Fruit fly (Drosophila melanogaster) whole organism, larva: Measurements from ENCODE around the gene nAChRbeta3.

Source experiments
- noc ChIP-seq: fragments of 200-800 bp; sonication (Bioruptor generic); optimal IDR thresholded peaks from 3 replicates; lab custom pipeline; 2019; ENCODE audit warnings: missing biosample characterization, mild to moderate bottlenecking, missing genetic modification characterization, moderate library complexity

The nAChRbeta3 gene

DNA sequence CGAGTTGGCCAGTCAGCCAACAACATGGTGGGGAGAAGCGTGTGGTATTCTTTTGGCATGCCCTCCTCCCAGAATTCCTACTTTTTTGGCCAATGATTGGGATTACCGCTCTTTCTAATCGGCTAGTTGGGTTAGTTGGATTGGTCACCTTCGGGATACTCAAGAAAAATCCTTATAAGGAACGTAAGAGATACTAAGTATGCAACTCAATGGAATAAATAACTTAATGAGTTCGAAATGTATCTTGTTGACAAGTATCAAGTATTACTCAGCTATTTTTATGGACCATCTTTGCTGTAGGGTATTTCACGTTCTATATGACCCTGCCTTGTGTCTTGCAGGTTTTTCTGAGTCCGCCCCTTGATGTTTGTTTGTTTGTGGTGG is 18.0 kb upstream of the nAChRbeta3 start:
- no peak for TF ChIP-seq noc (tag; lab: Kevin White, UChicago)

dm6 chr2L:527689-528088 is 17.2 kb upstream of the nAChRbeta3 start:
- no peak for TF ChIP-seq noc (tag; lab: Kevin White, UChicago)

DNA sequence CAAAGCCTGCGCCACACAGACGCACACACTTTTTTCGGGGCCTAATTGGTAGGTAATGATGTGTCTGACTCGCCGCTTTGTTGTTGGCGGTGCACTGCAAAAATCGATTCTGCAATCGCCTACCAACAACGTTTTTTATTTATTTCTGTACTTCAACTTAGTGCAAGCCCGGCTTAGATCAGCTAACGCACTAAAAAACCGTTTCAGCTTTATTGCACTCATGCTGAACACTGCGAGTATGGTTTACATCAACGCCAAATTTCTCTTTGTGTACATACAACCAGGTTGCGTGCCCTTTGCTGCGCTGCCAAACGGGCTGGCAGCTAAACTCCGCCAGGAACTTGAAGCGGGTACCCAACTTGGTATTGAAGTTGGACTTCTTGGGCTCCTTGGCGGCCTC is 14.7 kb upstream of the nAChRbeta3 start:
- TF ChIP-seq noc (tag; lab: Kevin White, UChicago) = no peak

DNA sequence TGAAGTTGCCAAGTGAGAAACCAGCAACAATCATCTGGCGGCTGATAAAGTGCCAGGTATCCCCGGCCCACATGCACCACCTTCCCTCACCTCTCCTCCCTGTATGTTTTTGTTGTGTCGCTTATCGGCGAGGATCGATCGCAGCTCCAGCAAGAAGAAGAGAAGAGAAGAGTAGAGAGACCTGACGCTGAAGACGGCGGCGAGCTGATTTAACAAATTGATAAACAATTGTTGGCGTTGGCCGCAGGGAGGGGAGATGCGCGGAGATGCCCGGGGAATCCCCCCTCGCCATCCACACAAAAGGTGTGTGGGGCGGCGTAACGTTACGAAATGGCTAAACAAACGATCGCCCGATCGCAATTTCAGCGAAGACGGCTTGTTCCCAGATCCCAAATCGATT is 11.2 kb upstream of the nAChRbeta3 start:
- TF ChIP-seq noc (tag; lab: Kevin White, UChicago) = no peak

DNA sequence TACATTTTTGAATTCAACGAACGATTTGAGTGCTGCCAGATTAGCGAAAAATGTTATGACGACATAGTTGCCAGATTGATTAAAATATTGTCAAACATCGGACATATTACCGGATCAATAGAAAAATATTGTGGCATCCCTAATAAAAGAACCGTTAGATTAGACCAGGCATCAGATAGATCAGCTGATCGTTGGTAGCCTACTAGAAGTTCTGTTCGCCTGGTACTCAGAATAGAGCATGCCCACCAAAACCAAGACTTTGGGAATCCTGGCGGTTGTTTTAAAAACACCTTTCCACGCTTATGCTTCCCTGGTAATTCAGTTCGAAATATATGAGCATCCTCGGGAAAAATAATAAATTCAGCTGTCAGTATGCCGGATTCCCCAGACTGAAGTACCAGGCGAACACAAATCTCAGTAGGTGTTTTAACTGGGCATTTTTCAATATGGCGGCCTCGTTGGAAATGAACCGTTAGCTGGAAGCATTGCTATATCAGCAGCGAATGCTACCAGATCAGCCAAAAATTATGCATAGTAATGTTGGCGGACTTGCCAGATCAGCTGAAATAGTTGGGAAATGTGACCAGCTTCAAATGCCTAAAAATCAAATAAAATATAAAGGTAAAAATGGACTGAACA is 4.2 kb upstream of the nAChRbeta3 start:
- TF ChIP-seq noc (tag; lab: Kevin White, UChicago) = no peak

- TF ChIP-seq noc (tag; lab: Kevin White, UChicago) = no peak
These were observed 2.5 kb upstream of the nAChRbeta3 start, which contains the start of gene lwr for dm6 chr2L:542338-542967. TSS of gene lwr (minus strand) at chr2L:542580.

- TF ChIP-seq noc (tag; lab: Kevin White, UChicago) = no peak
These were observed 1.1 kb upstream of the nAChRbeta3 start for dm6 chr2L:543799-544198.

- TF ChIP-seq noc (tag; lab: Kevin White, UChicago) = no peak
These were observed 3.0 kb downstream of the nAChRbeta3 start for dm6 chr2L:547978-548377.

DNA sequence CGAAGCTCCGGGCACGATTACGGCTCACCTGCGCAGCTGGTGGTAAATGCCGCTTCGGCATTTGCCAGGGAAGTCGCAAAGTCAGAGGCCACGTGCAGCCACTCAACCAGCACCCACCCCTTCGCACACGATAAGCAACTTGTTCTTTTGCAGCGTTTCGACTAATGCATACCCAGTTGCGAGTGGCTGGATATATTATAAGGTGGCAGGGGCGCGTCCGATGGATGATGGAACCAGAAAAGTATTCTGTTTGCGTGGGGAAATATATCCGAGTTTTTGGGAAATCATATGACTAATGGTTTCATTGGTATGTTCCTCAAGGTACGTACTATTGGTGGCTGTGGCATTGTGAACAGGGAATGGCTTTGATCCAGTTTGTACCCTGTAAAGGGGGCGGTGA is 4.7 kb downstream of the nAChRbeta3 start:
- TF ChIP-seq noc (tag; lab: Kevin White, UChicago) = no peak

DNA sequence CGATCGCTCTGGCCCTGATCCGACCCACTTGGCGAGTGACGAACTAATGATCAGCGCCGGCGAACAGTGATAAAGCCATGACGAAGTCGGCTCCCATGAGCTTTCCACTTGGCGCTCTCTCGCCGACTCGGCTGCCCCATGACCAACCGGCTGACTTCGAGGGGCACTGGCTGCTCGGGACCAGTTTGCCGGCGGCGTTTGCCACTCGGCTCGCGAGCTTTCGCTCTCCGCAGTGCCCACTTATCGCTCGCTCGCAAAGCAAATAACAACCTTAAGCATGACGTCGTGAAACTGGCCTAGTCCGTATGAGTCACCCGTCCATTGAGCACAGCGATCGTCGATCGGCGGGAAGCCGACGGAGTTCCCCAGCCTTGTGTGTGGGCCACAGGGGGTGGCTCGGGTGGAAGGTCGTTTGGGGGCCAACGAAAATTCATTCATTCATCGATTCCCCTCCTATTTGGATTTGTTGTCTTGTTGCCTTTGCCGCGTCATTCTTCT is 7.6 kb downstream of the nAChRbeta3 start, which contains the start of gene Ets21C:
Ets21C (minus strand) TSS at position 492 of the 498 bp plus-strand sequence.
- no peak for TF ChIP-seq noc (tag; lab: Kevin White, UChicago)

dm6 chr2L:559311-559710 is 14.4 kb downstream of the nAChRbeta3 start, which contains the start of gene Tspo:
TSS of gene Tspo (plus strand) at chr2L:559612.
- peak; percentile 11 for TF ChIP-seq noc (tag; lab: Kevin White, UChicago)

DNA sequence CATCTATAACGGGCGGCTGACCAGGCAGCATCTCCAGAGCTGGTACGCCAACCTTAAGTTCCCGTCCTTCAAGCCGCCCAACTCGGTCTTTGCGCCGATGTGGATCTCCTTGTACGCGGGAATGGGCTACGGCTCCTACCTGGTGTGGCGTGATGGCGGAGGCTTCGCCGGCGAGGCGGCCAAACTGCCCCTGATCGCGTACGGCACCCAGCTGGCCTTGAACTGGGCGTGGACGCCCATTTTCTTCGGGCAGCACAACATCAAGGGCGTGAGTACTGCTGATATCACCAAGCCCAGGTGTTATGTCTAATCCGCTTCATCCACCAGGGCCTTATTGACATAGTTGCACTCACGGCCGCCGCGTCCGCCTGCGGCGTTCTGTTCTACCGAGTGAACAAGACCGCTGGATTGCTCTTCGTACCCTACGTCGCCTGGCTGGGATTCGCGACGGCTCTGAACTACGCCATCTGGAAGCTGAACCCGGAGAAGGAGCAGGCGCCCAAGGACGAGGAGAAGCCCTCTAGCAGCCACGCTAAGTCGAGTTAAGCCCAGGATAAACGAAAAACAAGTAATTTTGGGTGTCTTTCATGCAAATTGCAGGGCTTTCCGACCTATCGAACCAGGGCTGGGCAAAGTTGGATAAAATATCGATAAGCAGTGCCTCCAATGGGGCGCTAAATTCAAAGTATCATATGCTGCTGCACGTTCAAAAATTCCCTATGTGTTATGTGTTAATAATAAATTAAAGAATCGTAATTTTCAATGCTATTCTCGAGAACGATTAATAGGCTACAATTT is 15.0 kb downstream of the nAChRbeta3 start, which contains the start of gene rempA:
rempA (minus strand) TSS at position 541 of the 798 bp plus-strand sequence.
- TF ChIP-seq noc (tag; lab: Kevin White, UChicago) = no peak

DNA sequence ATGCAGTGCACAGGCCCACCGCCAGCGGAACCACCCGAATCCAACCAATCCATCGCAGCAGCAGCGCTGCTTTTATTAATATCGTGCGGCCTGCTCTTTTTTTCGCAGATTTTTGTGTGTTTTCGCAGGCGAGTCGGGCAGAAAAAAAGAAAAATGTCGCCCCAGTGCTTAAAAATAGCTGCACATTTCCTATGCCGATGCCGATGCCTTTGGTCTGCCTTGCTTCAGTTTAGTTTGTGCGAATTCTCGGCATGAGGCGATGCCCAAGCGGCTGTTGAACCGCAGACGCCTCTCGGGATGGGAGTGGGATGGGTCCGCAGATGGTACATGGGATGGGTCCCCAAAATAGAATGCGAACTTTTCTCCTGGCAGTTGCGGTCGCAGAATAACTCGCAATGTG is 18.4 kb downstream of the nAChRbeta3 start:
- TF ChIP-seq noc (tag; lab: Kevin White, UChicago) = no peak

DNA sequence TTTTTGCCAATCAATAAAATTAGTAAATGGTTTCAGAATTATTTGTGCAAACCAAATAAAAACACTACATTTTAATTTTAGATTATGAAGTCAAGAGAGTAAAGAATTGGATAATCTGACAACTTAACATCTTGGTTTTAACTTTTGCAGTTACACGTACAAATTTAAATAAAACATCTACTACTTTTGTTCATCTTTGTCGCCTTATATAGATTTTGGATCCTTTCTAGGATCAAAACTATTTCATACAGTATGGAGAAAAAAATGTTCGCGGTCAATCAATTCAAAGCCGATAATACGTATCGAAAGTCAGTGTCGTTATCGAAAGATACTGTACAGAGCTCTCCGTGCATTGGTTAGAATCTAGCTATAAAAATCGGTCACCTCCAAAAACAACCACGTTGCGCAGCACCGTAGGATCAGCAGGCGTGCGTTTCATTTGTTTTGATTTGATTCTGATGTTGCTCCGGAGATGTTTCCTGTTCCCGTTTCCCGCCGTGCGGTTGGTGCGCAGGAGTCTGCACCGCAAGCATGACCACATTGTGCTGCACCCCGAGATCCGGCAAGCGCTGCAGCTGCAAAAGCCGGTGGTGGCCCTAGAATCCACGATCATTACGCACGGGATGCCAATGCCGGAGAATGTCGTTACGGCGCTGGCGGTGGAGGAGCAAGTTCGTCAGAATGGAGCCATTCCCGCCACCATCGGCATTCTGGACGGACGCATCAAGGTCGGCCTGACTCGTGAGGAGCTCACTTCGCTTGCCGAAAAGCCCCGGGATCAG is 19.0 kb downstream of the nAChRbeta3 start, which contains the start of the genes uncNacbeta and CG2794:
uncNacbeta (minus strand) TSS at position 51 of the 782 bp plus-strand sequence.
CG2794 (plus strand) TSS at position 395 of the 782 bp plus-strand sequence.
- no peak for TF ChIP-seq noc (tag; lab: Kevin White, UChicago)

DNA sequence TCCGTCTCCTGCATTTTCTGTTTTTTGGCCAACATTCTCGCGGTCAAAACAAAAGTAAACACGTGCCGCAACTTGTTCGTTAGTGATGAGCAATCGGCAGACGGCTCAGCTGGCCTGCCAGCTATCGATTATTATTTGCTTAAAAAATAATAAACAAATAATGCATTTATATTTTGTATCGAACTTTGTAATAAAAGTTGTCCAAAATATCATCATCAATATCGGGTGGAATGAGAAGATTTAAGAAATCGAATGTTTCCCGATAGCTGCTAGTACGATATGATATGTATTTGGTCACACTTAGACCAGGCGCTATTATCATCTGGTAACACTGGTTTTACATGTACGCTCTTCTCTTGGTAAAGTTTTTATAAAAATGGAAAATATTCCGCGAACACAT is 23.1 kb downstream of the nAChRbeta3 start, which contains the start of the genes Nle and Sf3b1:
Nle (minus strand) TSS at position 92 of the 400 bp plus-strand sequence.
Sf3b1 (plus strand) TSS at position 311 of the 400 bp plus-strand sequence.
- TF ChIP-seq noc (tag; lab: Kevin White, UChicago) = no peak
